Worm (Caenorhabditis elegans) whole organism, L3 larva: ENCODE measurements around the gene ehbp-1.

Experiments
- ZK546.5 ChIP-seq: sonication (generic microtip); optimal IDR thresholded peaks from 2 replicates; lab custom pipeline; 2017; ENCODE audit warnings: missing biosample characterization, missing genetic modification characterization
- ama-1 ChIP-seq: fragments of 150-350 bp; optimal IDR thresholded peaks from 2 replicates; lab custom pipeline; 2018
- ceh-16 ChIP-seq: sonication (generic microtip); optimal IDR thresholded peaks from 2 replicates; lab custom pipeline; 2017; ENCODE audit warnings: missing biosample characterization, missing genetic modification characterization
- ceh-28 ChIP-seq: fragments of 150-350 bp; optimal IDR thresholded peaks from 2 replicates; lab custom pipeline; 2014; ENCODE audit warnings: missing biosample characterization, missing genetic modification reagents, missing genetic modification characterization
- ceh-82 ChIP-seq: fragments of 150-350 bp; optimal IDR thresholded peaks from 2 replicates; lab custom pipeline; 2014; ENCODE audit warnings: missing biosample characterization, missing genetic modification characterization
- ceh-9 ChIP-seq: sonication (generic microtip); optimal IDR thresholded peaks from 2 replicates; lab custom pipeline; 2018; ENCODE audit warnings: missing biosample characterization, missing genetic modification characterization
- egl-27 ChIP-seq: sonication (generic microtip); optimal IDR thresholded peaks from 4 replicates; lab custom pipeline; 2017; ENCODE audit warnings: missing biosample characterization, missing genetic modification reagents, missing genetic modification characterization
- egl-5 ChIP-seq: fragments of 150-350 bp; optimal IDR thresholded peaks from 2 replicates; lab custom pipeline; 2017; ENCODE audit warnings: missing biosample characterization, missing genetic modification reagents, missing genetic modification characterization, inconsistent platforms
- elt-2 ChIP-seq: sonication (generic microtip); optimal IDR thresholded peaks from 2 replicates; lab custom pipeline; 2016; ENCODE audit warnings: missing genetic modification reagents, mild to moderate bottlenecking, missing genetic modification characterization, missing compliant biosample characterization
- elt-3 ChIP-seq, 3 experiments: fragments of 150-350 bp in 1 of 3; sonication (generic microtip) in 2 of 3; optimal IDR thresholded peaks; 2 replicates in 2 of 3; 4 replicates in 1 of 3; lab custom pipeline; 2014 to 2017; ENCODE audit warnings: missing biosample characterization in 3 of 3, missing genetic modification characterization in 3 of 3
- eor-1 ChIP-seq, 2 experiments: fragments of 150-350 bp; optimal IDR thresholded peaks; 2 replicates each; lab custom pipeline; 2014 to 2018; ENCODE audit warnings: missing biosample characterization in 2 of 2, missing genetic modification characterization in 2 of 2
- fkh-10 ChIP-seq: sonication (generic microtip); optimal IDR thresholded peaks from 2 replicates; lab custom pipeline; 2017; ENCODE audit warnings: missing biosample characterization, missing genetic modification reagents, missing genetic modification characterization
- fos-1 ChIP-seq: fragments of 150-350 bp; optimal IDR thresholded peaks from 2 replicates; lab custom pipeline; 2014; ENCODE audit warnings: missing biosample characterization, missing genetic modification characterization
- hmg-11 ChIP-seq: sonication (generic microtip); optimal IDR thresholded peaks from 2 replicates; lab custom pipeline; 2016; ENCODE audit warnings: missing genetic modification characterization, missing compliant biosample characterization
- jun-1 ChIP-seq: fragments of 150-350 bp; optimal IDR thresholded peaks from 2 replicates; lab custom pipeline; 2014; ENCODE audit warnings: missing biosample characterization, missing genetic modification reagents, missing genetic modification characterization
- lin-15B ChIP-seq: fragments of 150-350 bp; optimal IDR thresholded peaks from 2 replicates; lab custom pipeline; 2014; ENCODE audit warnings: missing biosample characterization, missing genetic modification characterization
- lin-39 ChIP-seq: fragments of 150-350 bp; optimal IDR thresholded peaks from 2 replicates; lab custom pipeline; 2018; ENCODE audit warnings: missing biosample characterization, missing genetic modification reagents, missing genetic modification characterization
- lsy-12 ChIP-seq: sonication (generic microtip); optimal IDR thresholded peaks from 2 replicates; lab custom pipeline; 2016; ENCODE audit warnings: mild to moderate bottlenecking, missing genetic modification characterization, missing compliant biosample characterization
- mdl-1 ChIP-seq: fragments of 150-350 bp; optimal IDR thresholded peaks from 2 replicates; lab custom pipeline; 2014; ENCODE audit warnings: missing biosample characterization, missing genetic modification characterization
- mml-1 ChIP-seq: fragments of 150-350 bp; sonication (generic microtip); optimal IDR thresholded peaks from 3 replicates; lab custom pipeline; 2014; ENCODE audit warnings: missing biosample characterization, missing genetic modification characterization
- nfya-1 ChIP-seq: sonication (generic microtip); optimal IDR thresholded peaks from 2 replicates; lab custom pipeline; 2017; ENCODE audit warnings: missing genetic modification characterization, mild to moderate bottlenecking, missing compliant biosample characterization, antibody characterized with exemption, moderate library complexity; ENCODE audit not compliant: insufficient read depth
- nhr-11 ChIP-seq: fragments of 150-350 bp; optimal IDR thresholded peaks from 2 replicates; lab custom pipeline; 2014; ENCODE audit warnings: missing biosample characterization, missing genetic modification characterization
- nhr-12 ChIP-seq: fragments of 150-350 bp; optimal IDR thresholded peaks from 2 replicates; lab custom pipeline; 2014; ENCODE audit warnings: missing biosample characterization, missing genetic modification characterization
- nhr-237 ChIP-seq: fragments of 150-350 bp; optimal IDR thresholded peaks from 2 replicates; lab custom pipeline; 2014; ENCODE audit warnings: missing biosample characterization, missing genetic modification characterization
- nhr-25 ChIP-seq: sonication (generic microtip); optimal IDR thresholded peaks from 2 replicates; lab custom pipeline; 2017; ENCODE audit warnings: missing biosample characterization, missing genetic modification characterization
- nhr-28 ChIP-seq: fragments of 150-350 bp; optimal IDR thresholded peaks from 2 replicates; lab custom pipeline; 2014; ENCODE audit warnings: missing biosample characterization, missing genetic modification characterization
- nhr-43 ChIP-seq: sonication (generic microtip); optimal IDR thresholded peaks from 2 replicates; lab custom pipeline; 2016; ENCODE audit warnings: mild to moderate bottlenecking, missing genetic modification characterization, missing compliant biosample characterization; ENCODE audit not compliant: poor library complexity, severe bottlenecking
- nhr-67 ChIP-seq: fragments of 150-350 bp; optimal IDR thresholded peaks from 2 replicates; lab custom pipeline; 2014; ENCODE audit warnings: missing biosample characterization, missing genetic modification characterization
- pha-4 ChIP-seq: fragments of 150-350 bp; optimal IDR thresholded peaks from 2 replicates; lab custom pipeline; 2014; ENCODE audit warnings: missing biosample characterization, missing genetic modification reagents, missing genetic modification characterization
- pqm-1 ChIP-seq: fragments of 150-350 bp; optimal IDR thresholded peaks from 2 replicates; lab custom pipeline; 2017; ENCODE audit warnings: missing biosample characterization, missing genetic modification characterization, inconsistent platforms
- sea-2 ChIP-seq: fragments of 150-350 bp; sonication (generic microtip); optimal IDR thresholded peaks from 4 replicates; lab custom pipeline; 2014; ENCODE audit warnings: missing biosample characterization, missing genetic modification reagents, missing genetic modification characterization
- skn-1 ChIP-seq: fragments of 150-350 bp; optimal IDR thresholded peaks from 2 replicates; lab custom pipeline; 2014; ENCODE audit warnings: missing biosample characterization, missing genetic modification characterization
- snpc-4 ChIP-seq: fragments of 150-350 bp; optimal IDR thresholded peaks from 2 replicates; lab custom pipeline; 2014; ENCODE audit warnings: missing biosample characterization, missing genetic modification characterization
- tbx-2 ChIP-seq: sonication (generic microtip); optimal IDR thresholded peaks from 2 replicates; lab custom pipeline; 2016; ENCODE audit warnings: mild to moderate bottlenecking, missing genetic modification characterization, missing compliant biosample characterization
- unc-39 ChIP-seq: sonication (generic microtip); optimal IDR thresholded peaks from 4 replicates; lab custom pipeline; 2017; ENCODE audit warnings: missing biosample characterization, missing genetic modification characterization
- unc-62 ChIP-seq: fragments of 150-350 bp; sonication (generic microtip); optimal IDR thresholded peaks from 4 replicates; lab custom pipeline; 2014; ENCODE audit warnings: missing biosample characterization, missing genetic modification reagents, missing genetic modification characterization
- zag-1 ChIP-seq: fragments of 150-350 bp; optimal IDR thresholded peaks from 2 replicates; lab custom pipeline; 2014; ENCODE audit warnings: missing biosample characterization, missing genetic modification characterization
- ztf-11 ChIP-seq: fragments of 150-350 bp; optimal IDR thresholded peaks from 2 replicates; lab custom pipeline; 2014; ENCODE audit warnings: missing biosample characterization, missing genetic modification characterization
- ztf-4 ChIP-seq: fragments of 150-350 bp; optimal IDR thresholded peaks from 2 replicates; lab custom pipeline; 2014; ENCODE audit warnings: missing biosample characterization, missing genetic modification characterization

Gene ehbp-1

ce11 chrV:9561624-9562179 is 11.3 kb downstream of the ehbp-1 start, which contains the start of gene rgef-1:
Gene rgef-1 (minus strand): TSS chrV:9561674.
- TF ChIP-seq sea-2 (GFP tag; lab: Kevin White, UChicago) (peak; percentile 43), nhr-28 (tag; lab: Kevin White, UChicago) (no peak), snpc-4 (tag; lab: Kevin White, UChicago) (peak; percentile 24), lsy-12 (tag; lab: Kevin White, UChicago) (no peak), ama-1 (lab: Kevin White, UChicago) (no peak), eor-1 (tag; optimal IDR thresholded peaks at IDR 0.05; lab: Kevin White, UChicago) (no peak), unc-62 (GFP tag; lab: Kevin White, UChicago) (peak; percentile 16), nhr-43 (tag; lab: Kevin White, UChicago) (no peak), egl-5 (tag; lab: Kevin White, UChicago) (no peak), elt-2 (tag; lab: Kevin White, UChicago) (no peak), lin-15B (tag; lab: Kevin White, UChicago) (peak; percentile 43), egl-27 (no peak), nhr-11 (no peak), zag-1 (tag; lab: Kevin White, UChicago) (no peak), ceh-82 (tag; lab: Kevin White, UChicago) (no peak), hmg-11 (peak; percentile 73), ceh-28 (tag; lab: Kevin White, UChicago) (peak; percentile 61), nhr-25 (tag; lab: Kevin White, UChicago) (no peak), fos-1 (tag; lab: Kevin White, UChicago) (no peak), nfya-1 (tag; lab: Kevin White, UChicago) (peak; percentile 86), pqm-1 (no peak), ceh-16 (no peak), nhr-12 (tag; lab: Kevin White, UChicago) (no peak), jun-1 (no peak), ztf-4 (no peak), fkh-10 (GFP tag; lab: Kevin White, UChicago) (peak; percentile 80), elt-3 (tag; optimal IDR thresholded peaks at IDR 0.05; lab: Kevin White, UChicago) (no peak), ceh-9 (no peak), unc-39 (tag; lab: Kevin White, UChicago) (no peak), mml-1 (tag; lab: Kevin White, UChicago) (no peak), skn-1 (tag; lab: Kevin White, UChicago) (peak; percentile 35), mdl-1 (tag; lab: Kevin White, UChicago) (peak; percentile 45), lin-39 (tag; lab: Kevin White, UChicago) (peak; percentile 73), nhr-237 (no peak), tbx-2 (peak; percentile 33)
- TF ChIP-seq, all 47 proteins: peak for 12

- TF ChIP-seq fkh-10 (GFP tag; lab: Kevin White, UChicago): peak; percentile 66
- TF ChIP-seq ztf-11: no peak
- TF ChIP-seq pha-4 (tag; lab: Kevin White, UChicago): no peak
- peak; percentile 25 for TF ChIP-seq nfya-1 (tag; lab: Kevin White, UChicago)
- TF ChIP-seq, all 47 proteins: peak for 2
Measured at ce11 chrV:9563585-9563984, 13.1 kb downstream of the ehbp-1 start.

- no peak for TF ChIP-seq zag-1 (tag; lab: Kevin White, UChicago)
- no peak for TF ChIP-seq egl-5 (tag; lab: Kevin White, UChicago)
- TF ChIP-seq skn-1 (tag; lab: Kevin White, UChicago): no peak
- TF ChIP-seq lin-15B (tag; lab: Kevin White, UChicago): no peak
- no peak for TF ChIP-seq snpc-4 (tag; lab: Kevin White, UChicago)
- no peak for TF ChIP-seq lin-39 (tag; lab: Kevin White, UChicago)
- TF ChIP-seq nhr-67 (tag; lab: Kevin White, UChicago): no peak
- no peak for TF ChIP-seq fos-1 (tag; lab: Kevin White, UChicago)
- TF ChIP-seq jun-1: no peak
- no peak for TF ChIP-seq elt-2 (tag; lab: Kevin White, UChicago)
- no peak for TF ChIP-seq fkh-10 (GFP tag; lab: Kevin White, UChicago)
- TF ChIP-seq ZK546.5 (tag; lab: Kevin White, UChicago): no peak
- no peak for TF ChIP-seq ztf-11
- no peak for TF ChIP-seq nhr-11
Measured at ce11 chrV:9568707-9569106, 18.3 kb downstream of the ehbp-1 start, which contains the start of gene F25B3.4. Gene F25B3.4 (minus strand): TSS chrV:9568807.
